Worm (Caenorhabditis elegans): ENCODE results near the gene nep-25.

ce11 chrII:5852007-5852406 lies 10.0 kb downstream of the nep-25 start, which contains the start of gene H41C03.2:
- TF ChIP-seq php-3 (GFP tag; IDR thresholded peaks at IDR 0.05): no peak
- TF ChIP-seq egl-27 (tag; optimal IDR thresholded peaks at IDR 0.05): no peak
- no peak for TF ChIP-seq snpc-1.2 (GFP tag; IDR thresholded peaks at IDR 0.05)
- no peak for TF ChIP-seq snpc-4 (tag; optimal IDR thresholded peaks at IDR 0.05)
- no peak for TF ChIP-seq ama-1 (optimal IDR thresholded peaks at IDR 0.05)
- TF ChIP-seq unc-62 (GFP tag; optimal IDR thresholded peaks at IDR 0.05 in 1 of 2): peak in 1 of 2 experiments; percentile 75
- TF ChIP-seq unc-62 (tag; optimal IDR thresholded peaks at IDR 0.05): no peak
